Worm (Caenorhabditis elegans) whole organism, L1 larva: ENCODE results near the gene srsx-30.

Experiments used
- C34B4.2 ChIP-seq: sonication (generic microtip); optimal IDR thresholded peaks from 2 replicates; lab custom pipeline; 2017; ENCODE audit warnings: mild to moderate bottlenecking, missing genetic modification characterization, missing compliant biosample characterization
- alr-1 ChIP-seq: fragments of 200-800 bp; sonication (Bioruptor generic); optimal IDR thresholded peaks from 2 replicates; lab custom pipeline; 2018; ENCODE audit warnings: borderline replicate concordance, mild to moderate bottlenecking, missing genetic modification characterization, missing compliant biosample characterization
- blmp-1 ChIP-seq: fragments of 150-350 bp; optimal IDR thresholded peaks from 2 replicates; lab custom pipeline; 2014; ENCODE audit warnings: missing biosample characterization, missing genetic modification characterization
- efl-1 ChIP-seq, 4 experiments: fragments of 150-350 bp; optimal IDR thresholded peaks in 3 of 4; peaks in 1 of 4; 1 replicate in 1 of 4; 2 replicates in 3 of 4; lab custom pipeline; 2014; ENCODE audit warnings: missing biosample characterization in 2 of 4, missing genetic modification characterization in 2 of 4, missing genetic modification reagents in 2 of 4
- lin-39 ChIP-seq: fragments of 150-350 bp; optimal IDR thresholded peaks from 2 replicates; lab custom pipeline; 2014; ENCODE audit warnings: missing biosample characterization, missing genetic modification reagents, missing genetic modification characterization
- mef-2 ChIP-seq: fragments of 150-350 bp; optimal IDR thresholded peaks from 2 replicates; lab custom pipeline; 2014; ENCODE audit warnings: missing biosample characterization, missing genetic modification characterization
- nhr-12 ChIP-seq: sonication (generic microtip); optimal IDR thresholded peaks from 2 replicates; lab custom pipeline; 2017; ENCODE audit warnings: missing biosample characterization, missing genetic modification characterization
- nhr-237 ChIP-seq: fragments of 150-350 bp; optimal IDR thresholded peaks from 2 replicates; lab custom pipeline; 2014; ENCODE audit warnings: missing biosample characterization, missing genetic modification characterization
- snpc-4 ChIP-seq: fragments of 150-350 bp; optimal IDR thresholded peaks from 2 replicates; lab custom pipeline; 2014; ENCODE audit warnings: missing biosample characterization, missing genetic modification characterization
- sptf-1 ChIP-seq: fragments of 150-350 bp; optimal IDR thresholded peaks from 2 replicates; lab custom pipeline; 2014; ENCODE audit warnings: missing biosample characterization, missing genetic modification characterization
- sup-37 ChIP-seq: fragments of 200-800 bp; sonication (Bioruptor generic); optimal IDR thresholded peaks from 2 replicates; lab custom pipeline; 2018; ENCODE audit warnings: mild to moderate bottlenecking, missing genetic modification characterization, missing compliant biosample characterization
- tlp-1 ChIP-seq: fragments of 150-350 bp; optimal IDR thresholded peaks from 2 replicates; lab custom pipeline; 2014; ENCODE audit warnings: missing biosample characterization, missing genetic modification characterization
- ztf-11 ChIP-seq, 2 experiments: sonication (generic microtip); optimal IDR thresholded peaks; 2 replicates each; lab custom pipeline; 2016 to 2017; ENCODE audit warnings: missing genetic modification characterization in 2 of 2, missing biosample characterization in 1 of 2, missing compliant biosample characterization in 1 of 2

- TF ChIP-seq alr-1 (tag; lab: Kevin White, UChicago), result no peak
- no peak for TF ChIP-seq efl-1 (optimal IDR thresholded peaks at IDR 0.05; lab: Kevin White, UChicago)
- no peak for TF ChIP-seq efl-1 (GFP tag; optimal IDR thresholded peaks at IDR 0.05 in 1 of 2; lab: Kevin White, UChicago)
- no peak for TF ChIP-seq C34B4.2 (tag; lab: Kevin White, UChicago)
- no peak for TF ChIP-seq snpc-4
- TF ChIP-seq mef-2 (tag; lab: Kevin White, UChicago), result no peak
- no peak for TF ChIP-seq lin-39 (tag; lab: Kevin White, UChicago)
- peak; percentile 80 for TF ChIP-seq blmp-1 (tag; lab: Kevin White, UChicago)
- TF ChIP-seq nhr-237 (tag; lab: Kevin White, UChicago), result no peak
- no peak for TF ChIP-seq sptf-1 (tag; lab: Kevin White, UChicago)
- no peak for TF ChIP-seq tlp-1 (tag; lab: Kevin White, UChicago)
- TF ChIP-seq sup-37, result no peak
- TF ChIP-seq nhr-12 (tag; lab: Kevin White, UChicago), result no peak
- no peak for TF ChIP-seq ztf-11 (tag; optimal IDR thresholded peaks at IDR 0.05; lab: Kevin White, UChicago)
These were observed 44.9 kb downstream of the srsx-30 start, which contains the start of gene chpf-1 for ce11 chrV:10203435-10204009.
